Fruit fly (Drosophila melanogaster) whole organism, prepupa: ENCODE data around the gene Sgs8.

Experiments
- CG10669 ChIP-seq: fragments of 200-800 bp; sonication (Bioruptor generic); optimal IDR thresholded peaks from 3 replicates; lab custom pipeline; 2018; ENCODE audit warnings: missing biosample characterization, mild to moderate bottlenecking, missing genetic modification characterization, moderate library complexity
- CG11762 ChIP-seq: fragments of 200-800 bp; sonication (Bioruptor generic); optimal IDR thresholded peaks from 3 replicates; lab custom pipeline; 2016; ENCODE audit warnings: missing biosample characterization, missing genetic modification characterization; ENCODE audit not compliant: insufficient read depth
- CG15336 ChIP-seq: fragments of 200-800 bp; sonication (Bioruptor generic); IDR thresholded peaks from 2 replicates; pipeline ENCODE4 v1.3.6; 2022; ENCODE audit warnings: missing biosample characterization, missing genetic modification characterization
- CG1621 ChIP-seq: fragments of 200-800 bp; sonication (Bioruptor generic); optimal IDR thresholded peaks from 3 replicates; lab custom pipeline; 2018; ENCODE audit warnings: missing biosample characterization, mild to moderate bottlenecking, missing genetic modification characterization
- CG16779 ChIP-seq: fragments of 200-800 bp; sonication (Bioruptor generic); optimal IDR thresholded peaks from 3 replicates; lab custom pipeline; 2017; ENCODE audit warnings: missing biosample characterization, mild to moderate bottlenecking, missing genetic modification characterization
- CG3032 ChIP-seq: fragments of 200-800 bp; optimal IDR thresholded peaks from 2 replicates; lab custom pipeline; 2019; ENCODE audit warnings: missing biosample characterization, mild to moderate bottlenecking, missing genetic modification characterization, moderate library complexity
- CG31627 ChIP-seq: fragments of 200-800 bp; sonication (Bioruptor generic); optimal IDR thresholded peaks from 3 replicates; lab custom pipeline; 2016; ENCODE audit warnings: missing biosample characterization, missing genetic modification characterization
- CG32006 ChIP-seq: fragments of 200-800 bp; sonication (Bioruptor generic); optimal IDR thresholded peaks from 3 replicates; lab custom pipeline; 2017; ENCODE audit warnings: missing biosample characterization, mild to moderate bottlenecking, missing genetic modification characterization
- CG34406 ChIP-seq: fragments of 200-800 bp; sonication (Bioruptor generic); optimal IDR thresholded peaks from 3 replicates; lab custom pipeline; 2016; ENCODE audit warnings: missing biosample characterization, missing genetic modification characterization
- CG3919 ChIP-seq: fragments of 200-800 bp; sonication (Bioruptor generic); optimal IDR thresholded peaks from 3 replicates; lab custom pipeline; 2016; ENCODE audit warnings: missing biosample characterization, missing genetic modification characterization
- CG4318 ChIP-seq: fragments of 200-800 bp; sonication (Bioruptor generic); optimal IDR thresholded peaks from 3 replicates; lab custom pipeline; 2017; ENCODE audit warnings: missing biosample characterization, mild to moderate bottlenecking, missing genetic modification characterization
- CG6163 ChIP-seq: fragments of 200-800 bp; sonication (Bioruptor generic); IDR thresholded peaks from 3 replicates; pipeline ENCODE4 v1.3.6; 2022; ENCODE audit warnings: missing biosample characterization, missing genetic modification characterization
- CG6276 ChIP-seq: fragments of 200-800 bp; sonication (Bioruptor generic); optimal IDR thresholded peaks from 2 replicates; lab custom pipeline; 2017; ENCODE audit warnings: missing biosample characterization, mild to moderate bottlenecking, missing genetic modification characterization
- CG6792 ChIP-seq: fragments of 200-800 bp; sonication (Bioruptor generic); optimal IDR thresholded peaks from 3 replicates; lab custom pipeline; 2016; ENCODE audit warnings: missing biosample characterization, missing genetic modification characterization
- CG6808 ChIP-seq: fragments of 200-800 bp; sonication (Bioruptor generic); optimal IDR thresholded peaks from 3 replicates; lab custom pipeline; 2017; ENCODE audit warnings: missing biosample characterization, missing genetic modification characterization, mild to moderate bottlenecking, moderate library complexity, missing genetic modification reagents
- CG6854 ChIP-seq: fragments of 200-800 bp; sonication (Bioruptor generic); optimal IDR thresholded peaks from 2 replicates; lab custom pipeline; 2017; ENCODE audit warnings: missing biosample characterization, mild to moderate bottlenecking, missing genetic modification characterization
- CG7368 ChIP-seq: fragments of 200-800 bp; sonication (Bioruptor generic); optimal IDR thresholded peaks from 3 replicates; lab custom pipeline; 2016; ENCODE audit warnings: missing biosample characterization, missing genetic modification characterization
- CG8119 ChIP-seq: fragments of 200-800 bp; sonication (Bioruptor generic); IDR thresholded peaks from 3 replicates; pipeline ENCODE4 v1.3.6; 2022; ENCODE audit warnings: missing biosample characterization, missing genetic modification characterization
- CG8319 ChIP-seq: fragments of 200-800 bp; sonication (Bioruptor generic); optimal IDR thresholded peaks from 3 replicates; lab custom pipeline; 2016; ENCODE audit warnings: missing biosample characterization, missing genetic modification characterization
- CG9139 ChIP-seq: fragments of 200-800 bp; sonication (Bioruptor generic); optimal IDR thresholded peaks from 3 replicates; lab custom pipeline; 2017; ENCODE audit warnings: missing biosample characterization, mild to moderate bottlenecking, missing genetic modification characterization
- Eip75B ChIP-seq: fragments of 200-800 bp; sonication (Bioruptor generic); optimal IDR thresholded peaks from 3 replicates; lab custom pipeline; 2016; ENCODE audit warnings: missing biosample characterization, missing genetic modification characterization
- Eip78C ChIP-seq: fragments of 200-800 bp; sonication (Bioruptor generic); peaks from one replicate; lab custom pipeline; 2016; ENCODE audit warnings: missing biosample characterization, missing genetic modification characterization
- Eip93F ChIP-seq: fragments of 200-800 bp; sonication (Bioruptor generic); optimal IDR thresholded peaks from 2 replicates; lab custom pipeline; 2016; ENCODE audit warnings: missing biosample characterization, mild to moderate bottlenecking, missing genetic modification characterization
- Ets21C ChIP-seq: fragments of 200-800 bp; sonication (Bioruptor generic); optimal IDR thresholded peaks from 3 replicates; lab custom pipeline; 2016; ENCODE audit warnings: missing biosample characterization, missing genetic modification characterization
- Ets96B ChIP-seq: fragments of 200-800 bp; optimal IDR thresholded peaks from 2 replicates; lab custom pipeline; 2019; ENCODE audit warnings: missing biosample characterization, mild to moderate bottlenecking, missing genetic modification characterization, moderate library complexity
- Gug ChIP-seq: fragments of 200-800 bp; sonication (Bioruptor generic); IDR thresholded peaks from 2 replicates; pipeline ENCODE4 v1.3.6; 2022; ENCODE audit warnings: missing biosample characterization, missing genetic modification characterization
- Hr38 ChIP-seq: sonication (Bioruptor generic); optimal IDR thresholded peaks from 2 replicates; lab custom pipeline; 2016; ENCODE audit warnings: missing biosample characterization, missing genetic modification characterization
- Hr39 ChIP-seq: fragments of 200-800 bp; sonication (Bioruptor generic); optimal IDR thresholded peaks from 2 replicates; lab custom pipeline; 2016; ENCODE audit warnings: missing biosample characterization, missing genetic modification characterization
- Hr4 ChIP-seq: fragments of 200-800 bp; sonication (Bioruptor generic); optimal IDR thresholded peaks from 3 replicates; lab custom pipeline; 2016; ENCODE audit warnings: missing biosample characterization, missing genetic modification characterization
- Lpt ChIP-seq: fragments of 200-800 bp; sonication (Bioruptor generic); optimal IDR thresholded peaks from 3 replicates; lab custom pipeline; 2016; ENCODE audit warnings: missing biosample characterization, missing genetic modification characterization
- OdsH ChIP-seq: fragments of 200-800 bp; sonication (Bioruptor generic); optimal IDR thresholded peaks from 3 replicates; lab custom pipeline; 2016; ENCODE audit warnings: missing biosample characterization, missing genetic modification characterization
- Smox ChIP-seq: fragments of 200-800 bp; sonication (Bioruptor generic); optimal IDR thresholded peaks from 3 replicates; lab custom pipeline; 2016; ENCODE audit warnings: missing biosample characterization, missing genetic modification characterization
- acj6 ChIP-seq: fragments of 200-800 bp; sonication (Bioruptor generic); optimal IDR thresholded peaks from 3 replicates; lab custom pipeline; 2016; ENCODE audit warnings: missing biosample characterization, missing genetic modification characterization
- dsx ChIP-seq: fragments of 200-800 bp; optimal IDR thresholded peaks from 3 replicates; lab custom pipeline; 2019; ENCODE audit warnings: missing biosample characterization, mild to moderate bottlenecking, missing genetic modification characterization, moderate library complexity; ENCODE audit not compliant: poor library complexity, severe bottlenecking
- eg ChIP-seq: fragments of 200-800 bp; sonication (Bioruptor generic); IDR thresholded peaks from 3 replicates; pipeline ENCODE4 v1.3.6; 2022; ENCODE audit warnings: missing biosample characterization, missing genetic modification characterization
- fd59A ChIP-seq: fragments of 200-800 bp; sonication (Bioruptor generic); optimal IDR thresholded peaks from 2 replicates; lab custom pipeline; 2017; ENCODE audit warnings: missing biosample characterization, mild to moderate bottlenecking, missing genetic modification characterization, missing genetic modification reagents
- fd85E ChIP-seq: fragments of 200-800 bp; sonication (Bioruptor generic); optimal IDR thresholded peaks from 3 replicates; lab custom pipeline; 2016; ENCODE audit warnings: missing biosample characterization, missing genetic modification characterization
- net ChIP-seq: fragments of 200-800 bp; sonication (Bioruptor generic); optimal IDR thresholded peaks from 3 replicates; lab custom pipeline; 2016; ENCODE audit warnings: missing biosample characterization, missing genetic modification characterization
- pdm3 ChIP-seq: fragments of 200-800 bp; sonication (Bioruptor generic); optimal IDR thresholded peaks from 3 replicates; lab custom pipeline; 2016; ENCODE audit warnings: missing biosample characterization, missing genetic modification characterization
- salr ChIP-seq, 2 experiments: fragments of 200-800 bp; sonication (Bioruptor generic); optimal IDR thresholded peaks; 3 replicates each; lab custom pipeline; 2016 to 2018; ENCODE audit warnings: missing biosample characterization in 2 of 2, missing genetic modification characterization in 2 of 2, mild to moderate bottlenecking in 1 of 2
- spab ChIP-seq: fragments of 200-800 bp; sonication (Bioruptor generic); optimal IDR thresholded peaks from 2 replicates; lab custom pipeline; 2017; ENCODE audit warnings: missing biosample characterization, mild to moderate bottlenecking, missing genetic modification characterization, missing genetic modification reagents
- ss ChIP-seq, 2 experiments: fragments of 200-800 bp; sonication (Bioruptor generic); optimal IDR thresholded peaks; 2 replicates in 1 of 2; 3 replicates in 1 of 2; lab custom pipeline; 2017 to 2018; ENCODE audit warnings: mild to moderate bottlenecking in 2 of 2, missing biosample characterization in 2 of 2, missing genetic modification characterization in 2 of 2, moderate library complexity in 1 of 2
- svp ChIP-seq: fragments of 200-800 bp; sonication (Bioruptor generic); peaks from one replicate; lab custom pipeline; 2016; ENCODE audit warnings: missing biosample characterization, missing genetic modification characterization

Gene Sgs8

dm6 chr3L:11509294-11509911 is at the start of gene Sgs8, which contains the start of gene Sgs7:
Sgs8 (minus strand) TSS chr3L:11509394.
Sgs7 (plus strand) TSS chr3L:11509861.
- no peak for TF ChIP-seq fd85E (GFP tag; lab: Kevin White, UChicago)
- no peak for TF ChIP-seq CG6854
- TF ChIP-seq Hr38: no peak
- no peak for TF ChIP-seq CG3032 (tag; lab: Kevin White, UChicago)
- TF ChIP-seq Hr39 (GFP tag; lab: Kevin White, UChicago): no peak
- no peak for TF ChIP-seq Smox (GFP tag; lab: Kevin White, UChicago)
- TF ChIP-seq spab (GFP tag; lab: Kevin White, UChicago): no peak
- no peak for TF ChIP-seq Ets96B (tag; lab: Kevin White, UChicago)
- TF ChIP-seq Gug (GFP tag; lab: Robert Waterston, UW): no peak
- TF ChIP-seq CG6276 (GFP tag; lab: Kevin White, UChicago): no peak
- no peak for TF ChIP-seq dsx
- no peak for TF ChIP-seq OdsH
- no peak for TF ChIP-seq Eip75B
- TF ChIP-seq CG6808: no peak

- TF ChIP-seq spab (GFP tag; lab: Kevin White, UChicago) (peak; percentile 65), ss (GFP tag; optimal IDR thresholded peaks at IDR 0.05; lab: Kevin White, UChicago) (peak; percentile 81 to 82), CG32006 (peak; percentile 0), CG6276 (GFP tag; lab: Kevin White, UChicago) (peak; percentile 91), CG15336 (peak; percentile 58; the same call in 1 of the 2 replicates), CG6808 (peak; percentile 70), Lpt (GFP tag; lab: Kevin White, UChicago) (peak; percentile 28), Eip78C (GFP tag; lab: Kevin White, UChicago) (peak; percentile 40), CG6163 (GFP tag; lab: Robert Waterston, UW) (peak; percentile 69), salr (GFP tag; optimal IDR thresholded peaks at IDR 0.05; lab: Kevin White, UChicago) (peak in 1 of 2 experiments; percentile 11), Gug (GFP tag; lab: Robert Waterston, UW) (0 out of 2 replicates have a peak, but pooled peaks have one; percentile 16), CG10669 (GFP tag; lab: Kevin White, UChicago) (peak; percentile 37), Ets21C (GFP tag; lab: Kevin White, UChicago) (no peak), CG3919 (GFP tag; lab: Kevin White, UChicago) (peak; percentile 46), Hr4 (GFP tag; lab: Kevin White, UChicago) (no peak), CG16779 (peak; percentile 71), svp (peak; percentile 74), CG34406 (GFP tag; lab: Kevin White, UChicago) (no peak), CG9139 (GFP tag; lab: Kevin White, UChicago) (peak; percentile 83), CG8119 (GFP tag; lab: Robert Waterston, UW) (peak; percentile 72), CG8319 (no peak), Eip75B (no peak), CG11762 (peak; percentile 8), net (GFP tag; lab: Kevin White, UChicago) (peak; percentile 70), CG6792 (GFP tag; lab: Kevin White, UChicago) (no peak), CG1621 (tag; lab: Kevin White, UChicago) (peak; percentile 25), dsx (peak; percentile 20), eg (GFP tag; lab: Robert Waterston, UW) (peak; percentile 74; the same call in 2 of the 3 replicates), pdm3 (GFP tag; lab: Kevin White, UChicago) (no peak)
These were observed 48.0 kb upstream of the Sgs8 start for dm6 chr3L:11557209-11557608.

- TF ChIP-seq Hr4 (GFP tag; lab: Kevin White, UChicago) (peak; percentile 31), acj6 (GFP tag; lab: Kevin White, UChicago) (peak; percentile 32), CG8119 (GFP tag; lab: Robert Waterston, UW) (peak; percentile 32; the same call in 2 of the 3 replicates), fd59A (no peak), CG6163 (GFP tag; lab: Robert Waterston, UW) (no peak), CG4318 (GFP tag; lab: Kevin White, UChicago) (peak; percentile 47), CG7368 (GFP tag; lab: Kevin White, UChicago) (no peak), CG31627 (GFP tag; lab: Kevin White, UChicago) (no peak), CG16779 (no peak), OdsH (peak; percentile 24), CG32006 (peak; percentile 62), CG15336 (peak; percentile 55), Eip78C (GFP tag; lab: Kevin White, UChicago) (peak; percentile 60), dsx (no peak), CG10669 (GFP tag; lab: Kevin White, UChicago) (no peak), salr (GFP tag; optimal IDR thresholded peaks at IDR 0.05; lab: Kevin White, UChicago) (no peak), net (GFP tag; lab: Kevin White, UChicago) (no peak), pdm3 (GFP tag; lab: Kevin White, UChicago) (peak; percentile 29), Ets21C (GFP tag; lab: Kevin White, UChicago) (no peak), Gug (GFP tag; lab: Robert Waterston, UW) (no peak), Eip93F (GFP tag; lab: Kevin White, UChicago) (no peak)
These were observed 47.4 kb upstream of the Sgs8 start for dm6 chr3L:11556637-11557036.
